Worm (Caenorhabditis elegans) whole organism, L2 larva: ENCODE data around the gene exc-1.

ENCODE experiments used
- ZK546.5 ChIP-seq: sonication (generic microtip); optimal IDR thresholded peaks from 2 replicates; lab custom pipeline; 2017; ENCODE audit warnings: missing biosample characterization, missing genetic modification characterization
- lin-11 ChIP-seq: fragments of 150-350 bp; sonication (generic microtip); optimal IDR thresholded peaks from 2 replicates; lab custom pipeline; 2014; ENCODE audit warnings: missing biosample characterization, missing genetic modification characterization, inconsistent platforms, mixed read lengths
- lin-39 ChIP-seq: fragments of 150-350 bp; optimal IDR thresholded peaks from 2 replicates; lab custom pipeline; 2014; ENCODE audit warnings: missing biosample characterization, missing genetic modification reagents, missing genetic modification characterization
- nhr-77 ChIP-seq: fragments of 150-350 bp; optimal IDR thresholded peaks from 2 replicates; lab custom pipeline; 2014; ENCODE audit warnings: missing biosample characterization, missing genetic modification characterization

DNA sequence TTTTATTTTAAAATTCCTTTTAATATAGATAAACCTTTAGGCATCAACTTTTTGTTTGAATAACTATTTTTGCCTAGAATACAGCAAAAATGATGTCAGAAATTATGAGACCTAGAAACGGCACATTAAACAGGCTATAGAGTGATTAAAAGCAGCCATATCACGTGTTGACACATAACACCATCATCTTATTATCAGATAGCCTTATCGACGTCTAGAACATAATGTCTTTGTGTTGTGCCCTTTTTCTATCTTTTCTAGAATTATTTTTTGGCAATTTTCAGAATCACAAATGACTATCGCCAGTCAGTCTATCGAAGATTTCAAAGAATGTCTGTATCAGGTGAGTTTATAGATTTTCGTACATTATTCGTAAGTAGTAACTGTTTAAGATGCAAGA is 16.9 kb upstream of the exc-1 start:
- TF ChIP-seq lin-11 (tag; lab: Kevin White, UChicago) (no peak), nhr-77 (tag; lab: Kevin White, UChicago) (no peak), ZK546.5 (no peak), lin-39 (no peak)
